Fruit fly (Drosophila melanogaster) whole organism: ENCODE data around the gene CG32225.

Experiments
- CG8478 ChIP-seq: fragments of >200 bp; optimal IDR thresholded peaks from 2 replicates; lab custom pipeline; 2018; ENCODE audit warnings: inconsistent platforms
- Dll ChIP-seq: fragments of >200 bp; optimal IDR thresholded peaks from 2 replicates; lab custom pipeline; 2017
- EcR ChIP-seq, 2 experiments: fragments of >200 bp; optimal IDR thresholded peaks; 2 replicates each; lab custom pipeline; 2017; ENCODE audit warnings: missing biosample characterization in 2 of 2, missing genetic modification characterization in 2 of 2, missing genetic modification reagents in 2 of 2
- pan ChIP-seq: fragments of >200 bp; optimal IDR thresholded peaks from 2 replicates; lab custom pipeline; 2017
- psq ChIP-seq: fragments of >200 bp; optimal IDR thresholded peaks from 2 replicates; lab custom pipeline; 2017
- usp ChIP-seq: fragments of >200 bp; optimal IDR thresholded peaks from 2 replicates; lab custom pipeline; 2017; ENCODE audit warnings: missing biosample characterization, missing genetic modification characterization, mixed read lengths

CG32225 gene

DNA sequence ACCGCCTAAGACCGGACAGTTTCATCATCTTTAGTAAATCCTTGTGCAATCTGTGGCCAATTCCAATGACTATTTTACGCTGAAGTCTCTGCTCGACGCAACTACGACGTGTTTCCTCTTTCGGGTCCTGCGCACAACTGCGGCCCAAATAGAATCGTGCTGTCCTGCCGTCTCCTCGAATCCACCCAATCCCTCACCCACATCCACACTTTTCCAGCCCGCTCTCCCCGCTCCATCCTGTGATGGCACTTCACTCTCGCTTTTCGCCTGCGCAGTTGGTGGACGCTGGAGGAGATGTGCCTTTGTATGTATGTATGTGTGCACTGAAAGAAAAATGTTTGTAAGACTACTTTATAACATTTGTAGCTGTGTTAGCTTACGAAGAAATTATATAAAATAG lies at the start of gene CG32225:
Gene CG32225 (minus strand): TSS at position 142 of the 400 bp plus-strand sequence.
- TF ChIP-seq CG8478 (lab: Kevin White, UChicago) = no peak
- TF ChIP-seq pan (lab: Kevin White, UChicago) = no peak
- no peak for TF ChIP-seq psq (lab: Kevin White, UChicago)
- no peak for TF ChIP-seq EcR (GFP tag; optimal IDR thresholded peaks at IDR 0.05; lab: Kevin White, UChicago)
- TF ChIP-seq usp (GFP tag; lab: Kevin White, UChicago) = no peak
- TF ChIP-seq Dll (lab: Kevin White, UChicago) = no peak

DNA sequence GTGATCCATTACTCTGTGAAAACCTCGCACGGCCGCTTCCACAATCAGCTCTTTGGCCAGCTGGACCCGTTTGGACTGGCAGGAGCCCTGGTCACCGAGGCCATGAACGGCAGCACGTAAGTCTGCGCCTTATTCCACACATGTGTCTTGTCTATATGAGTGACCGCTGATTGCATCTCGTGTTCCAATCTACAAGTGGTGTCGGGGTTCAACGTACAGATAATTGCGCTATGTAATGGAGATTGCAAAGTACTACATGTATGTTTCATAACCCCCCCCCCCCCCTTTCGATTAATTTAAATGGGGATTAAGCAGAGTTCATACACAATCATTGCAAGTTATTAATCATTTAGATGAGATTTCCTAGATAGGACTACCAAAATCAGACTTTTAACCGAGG lies 48.8 kb upstream of the CG32225 start:
- TF ChIP-seq pan (lab: Kevin White, UChicago) (no peak), Dll (lab: Kevin White, UChicago) (no peak), psq (lab: Kevin White, UChicago) (no peak), EcR (GFP tag; optimal IDR thresholded peaks at IDR 0.05; lab: Kevin White, UChicago) (no peak), usp (GFP tag; lab: Kevin White, UChicago) (no peak), CG8478 (lab: Kevin White, UChicago) (no peak)

DNA sequence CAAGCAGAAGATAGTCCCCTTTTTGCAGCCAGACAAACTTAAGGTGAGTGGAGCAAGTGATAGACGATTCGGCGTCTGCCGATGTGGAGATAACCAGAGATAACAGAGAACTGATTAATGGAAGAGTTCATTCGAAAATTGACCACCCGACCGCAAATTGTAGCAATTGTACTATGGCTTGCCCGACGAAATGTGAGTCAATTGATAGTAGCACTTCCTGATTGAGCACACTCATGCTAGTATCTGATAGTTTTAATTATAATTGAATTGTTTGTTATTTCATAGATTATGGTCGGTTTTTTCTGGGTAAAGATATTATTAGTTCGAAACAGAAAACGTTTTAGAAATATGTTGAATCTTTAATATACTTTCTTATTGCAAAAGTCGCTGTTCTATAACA lies 48.3 kb upstream of the CG32225 start:
- no peak for TF ChIP-seq psq (lab: Kevin White, UChicago)

dm6 chr3L:20353726-20354332 lies 47.7 kb upstream of the CG32225 start:
- TF ChIP-seq psq (lab: Kevin White, UChicago) (no peak), EcR (GFP tag; optimal IDR thresholded peaks at IDR 0.05; lab: Kevin White, UChicago) (no peak), CG8478 (lab: Kevin White, UChicago) (no peak), pan (lab: Kevin White, UChicago) (no peak), Dll (lab: Kevin White, UChicago) (no peak), usp (GFP tag; lab: Kevin White, UChicago) (no peak)

DNA sequence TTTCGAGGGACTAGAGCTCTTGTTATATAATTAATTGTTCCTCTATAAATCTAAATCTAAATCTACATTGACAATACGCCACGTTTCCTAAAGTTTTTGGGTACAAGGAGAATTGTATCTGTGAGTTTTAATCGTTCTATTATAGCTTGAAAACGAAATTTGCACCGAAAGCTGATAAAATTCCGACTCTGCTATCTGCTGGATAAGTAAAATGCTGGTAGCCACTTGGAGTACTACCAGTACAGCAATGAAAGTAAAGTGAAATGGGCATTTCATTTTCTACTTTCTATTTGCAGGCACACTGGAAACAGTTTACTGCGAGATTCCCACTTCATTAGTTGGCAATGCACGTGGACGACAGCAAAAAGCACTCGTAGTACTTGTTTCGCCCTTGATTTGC lies 47.1 kb upstream of the CG32225 start, which contains the start of gene CG5618:
Gene CG5618 (plus strand): TSS at position 301 of the 400 bp plus-strand sequence.
- TF ChIP-seq EcR (GFP tag; optimal IDR thresholded peaks at IDR 0.05; lab: Kevin White, UChicago) (no peak), Dll (lab: Kevin White, UChicago) (no peak), CG8478 (lab: Kevin White, UChicago) (no peak), psq (lab: Kevin White, UChicago) (no peak), pan (lab: Kevin White, UChicago) (no peak), usp (GFP tag; lab: Kevin White, UChicago) (no peak)

- TF ChIP-seq pan (lab: Kevin White, UChicago) (no peak), Dll (lab: Kevin White, UChicago) (no peak), usp (GFP tag; lab: Kevin White, UChicago) (no peak), EcR (GFP tag; optimal IDR thresholded peaks at IDR 0.05; lab: Kevin White, UChicago) (peak in 1 of 2 experiments; percentile 85), psq (lab: Kevin White, UChicago) (no peak), CG8478 (lab: Kevin White, UChicago) (no peak)
Measured at dm6 chr3L:20349333-20349924, 43.3 kb upstream of the CG32225 start.

- TF ChIP-seq EcR (GFP tag; optimal IDR thresholded peaks at IDR 0.05; lab: Kevin White, UChicago) = peak in 1 of 2 experiments; percentile 10
- no peak for TF ChIP-seq Dll (lab: Kevin White, UChicago)
Measured at dm6 chr3L:20348581-20349093, 42.6 kb upstream of the CG32225 start.

dm6 chr3L:20347762-20348580 lies 41.9 kb upstream of the CG32225 start, which contains the start of the genes Rbbp5 and eRF1:
Gene Rbbp5 (minus strand): TSS chr3L:20347942.
Gene eRF1 (plus strand): TSS chr3L:20348355.
- TF ChIP-seq EcR (GFP tag; optimal IDR thresholded peaks at IDR 0.05; lab: Kevin White, UChicago) (no peak), CG8478 (lab: Kevin White, UChicago) (no peak), pan (lab: Kevin White, UChicago) (no peak), usp (GFP tag; lab: Kevin White, UChicago) (no peak), Dll (lab: Kevin White, UChicago) (no peak), psq (lab: Kevin White, UChicago) (no peak)

DNA sequence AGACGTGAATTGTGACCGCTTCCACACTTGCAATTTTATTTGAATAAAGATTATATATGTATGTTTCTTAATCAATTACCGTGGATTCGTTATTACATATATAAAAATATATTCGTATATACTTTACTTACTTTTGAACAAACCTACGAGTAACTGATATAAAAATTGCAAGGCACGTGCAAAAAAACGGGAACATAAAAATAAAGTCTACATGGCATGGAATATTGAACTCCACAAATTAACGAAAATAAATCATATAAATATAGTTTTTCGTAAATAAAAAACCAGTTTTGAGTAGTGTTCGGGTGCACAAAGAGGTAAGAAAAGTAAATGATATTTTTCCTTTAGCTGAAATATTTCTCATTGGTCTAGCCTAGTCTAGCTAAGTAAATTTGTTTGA lies 36.3 kb upstream of the CG32225 start, which contains the start of gene Spn77Bc:
Gene Spn77Bc (plus strand): TSS at position 301 of the 400 bp plus-strand sequence.
- TF ChIP-seq CG8478 (lab: Kevin White, UChicago) = no peak
- TF ChIP-seq EcR (GFP tag; optimal IDR thresholded peaks at IDR 0.05; lab: Kevin White, UChicago) = no peak
- TF ChIP-seq usp (GFP tag; lab: Kevin White, UChicago) = no peak
- TF ChIP-seq psq (lab: Kevin White, UChicago) = no peak
- TF ChIP-seq pan (lab: Kevin White, UChicago) = no peak

DNA sequence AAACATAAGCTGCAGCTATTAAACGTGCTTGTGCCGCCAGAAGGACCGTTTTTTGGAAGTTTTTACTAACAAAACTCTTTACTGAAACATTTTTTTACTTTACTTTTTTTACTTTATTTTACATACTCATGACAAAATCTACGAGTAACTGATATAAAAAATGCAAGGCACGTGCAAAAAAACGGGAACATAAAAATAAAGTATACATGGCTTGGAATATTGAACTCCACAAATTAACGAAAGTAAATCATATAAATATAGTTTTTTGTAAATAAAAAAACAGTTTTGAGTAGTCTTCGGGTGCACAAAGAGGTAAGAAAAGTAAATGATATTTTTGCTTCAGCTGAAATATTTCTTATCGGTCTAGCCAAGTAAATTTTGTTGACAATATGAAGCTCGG lies 14.6 kb upstream of the CG32225 start, which contains the start of gene Spn77Bb:
Gene Spn77Bb (plus strand): TSS at position 301 of the 400 bp plus-strand sequence.
- no peak for TF ChIP-seq psq (lab: Kevin White, UChicago)
- TF ChIP-seq CG8478 (lab: Kevin White, UChicago) = no peak
- no peak for TF ChIP-seq Dll (lab: Kevin White, UChicago)
- TF ChIP-seq pan (lab: Kevin White, UChicago) = no peak
- TF ChIP-seq usp (GFP tag; lab: Kevin White, UChicago) = no peak
- TF ChIP-seq EcR (GFP tag; optimal IDR thresholded peaks at IDR 0.05; lab: Kevin White, UChicago) = no peak

dm6 chr3L:20320044-20320443 lies 14.0 kb upstream of the CG32225 start:
- TF ChIP-seq CG8478 (lab: Kevin White, UChicago) (no peak), Dll (lab: Kevin White, UChicago) (no peak), EcR (GFP tag; optimal IDR thresholded peaks at IDR 0.05; lab: Kevin White, UChicago) (no peak), usp (GFP tag; lab: Kevin White, UChicago) (no peak), pan (lab: Kevin White, UChicago) (no peak), psq (lab: Kevin White, UChicago) (no peak)
